Worm (Caenorhabditis elegans): ENCODE measurements around the gene rdl-1.

rdl-1 gene

DNA sequence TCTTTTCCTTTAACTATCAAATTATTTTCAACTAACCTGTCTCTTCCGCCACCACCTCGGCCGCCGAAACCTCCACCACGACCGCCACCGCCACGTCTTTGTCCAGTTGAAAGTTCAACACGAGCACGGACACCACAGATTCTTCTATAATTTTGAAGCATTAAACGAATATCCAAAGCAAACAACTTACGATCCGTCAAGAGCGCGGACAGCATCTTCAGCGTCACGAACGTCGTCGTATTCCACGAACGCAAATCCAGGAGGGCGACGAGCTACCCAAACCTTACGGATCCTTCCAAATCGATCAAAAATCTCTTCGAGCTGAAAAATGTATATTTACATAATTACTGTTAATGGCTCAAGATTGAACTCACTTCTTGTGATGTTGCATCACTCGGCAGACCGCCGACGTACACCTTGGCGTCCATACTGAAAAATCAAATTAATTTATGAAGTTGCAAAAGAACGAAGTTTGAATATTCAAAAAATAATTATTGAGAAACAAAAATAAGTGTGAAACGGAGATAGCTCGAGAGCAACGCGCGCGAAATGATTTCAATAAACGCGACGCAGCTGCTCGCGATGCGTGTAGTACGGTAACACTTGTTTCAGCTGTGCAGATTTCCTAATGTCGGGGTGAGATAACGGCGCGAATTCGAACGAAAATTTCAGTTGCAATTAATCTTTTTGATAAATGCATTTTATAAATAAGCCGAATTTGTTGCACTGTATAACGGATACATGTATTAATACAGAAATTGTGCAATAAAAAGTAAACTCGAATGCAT, 20.9 kb upstream of the rdl-1 start, which contains the start of gene rsp-6 (continued):
- TF ChIP-seq fos-1 (tag; optimal IDR thresholded peaks at IDR 0.05) (no peak), ZK546.5 (tag; optimal IDR thresholded peaks at IDR 0.05) (no peak), lin-15B (tag; optimal IDR thresholded peaks at IDR 0.05) (peak; percentile 97), unc-62 (GFP tag; optimal IDR thresholded peaks at IDR 0.05) (peak; percentile 28), ceh-16 (tag; optimal IDR thresholded peaks at IDR 0.05) (no peak), ztf-11 (tag; optimal IDR thresholded peaks at IDR 0.05) (no peak), daf-12 (tag; optimal IDR thresholded peaks at IDR 0.05) (no peak), tbx-2 (tag; optimal IDR thresholded peaks at IDR 0.05) (no peak)

DNA sequence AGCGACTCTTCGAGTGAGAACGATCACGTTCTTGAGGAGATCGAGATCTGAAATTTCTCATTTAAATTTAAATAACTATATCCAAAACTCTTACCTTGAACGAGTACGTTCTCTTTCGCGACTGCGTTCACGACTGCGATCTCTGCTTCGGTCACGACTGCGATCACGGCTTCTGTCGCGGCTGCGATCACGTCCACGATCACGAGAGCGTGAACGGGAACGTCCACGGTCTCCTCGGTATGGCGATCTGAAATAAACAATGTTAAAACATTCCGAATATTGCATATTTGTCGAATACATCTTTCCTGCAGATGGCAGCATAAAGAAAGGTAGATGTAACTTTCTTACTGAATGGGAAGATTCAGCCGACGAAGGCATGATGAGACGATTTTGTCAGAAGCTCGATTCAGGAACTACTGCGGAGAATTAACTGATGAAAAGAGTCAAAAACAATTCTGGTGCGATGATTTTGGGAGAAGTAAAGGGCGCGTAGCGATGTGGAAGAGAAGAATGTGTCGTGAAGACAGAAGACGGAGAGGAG, 20.2 kb upstream of the rdl-1 start:
- TF ChIP-seq egl-5 (tag; optimal IDR thresholded peaks at IDR 0.05) (no peak), ceh-82 (tag; optimal IDR thresholded peaks at IDR 0.05) (no peak)

DNA sequence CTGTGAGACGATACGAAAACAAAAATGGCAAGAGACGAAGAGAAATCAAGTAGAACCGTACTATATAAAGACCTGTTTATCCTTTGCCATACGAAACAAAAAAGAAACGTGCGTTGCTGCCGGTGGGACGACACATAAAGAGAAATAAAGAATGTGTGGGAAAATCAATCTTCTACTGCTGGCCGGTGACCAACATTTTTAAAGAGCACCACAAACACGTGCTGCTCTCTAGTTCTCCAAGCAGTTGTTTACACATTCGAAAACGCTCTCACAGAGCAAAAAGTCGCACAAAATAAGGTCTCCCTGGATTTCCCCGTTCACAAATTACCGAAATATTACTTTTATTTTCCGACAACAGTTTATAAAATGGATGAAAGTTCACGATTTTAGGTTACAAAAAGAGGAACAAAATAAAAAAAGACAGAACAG, 19.5 kb upstream of the rdl-1 start, which contains the start of gene imp-3:
imp-3 (minus strand) TSS at position 93 of the 429 bp plus-strand sequence.
- TF ChIP-seq nhr-43 (tag; optimal IDR thresholded peaks at IDR 0.05; ENCODE audit: poor library complexity, severe bottlenecking) (peak; percentile 16), aly-2 (tag; optimal IDR thresholded peaks at IDR 0.05) (no peak), fos-1 (tag; optimal IDR thresholded peaks at IDR 0.05) (no peak), pqm-1 (tag; optimal IDR thresholded peaks at IDR 0.05) (peak; percentile 17), zag-1 (tag; optimal IDR thresholded peaks at IDR 0.05) (no peak), elt-2 (tag; optimal IDR thresholded peaks at IDR 0.05) (peak; percentile 48), egl-5 (tag; optimal IDR thresholded peaks at IDR 0.05) (peak; percentile 32), fkh-10 (GFP tag; optimal IDR thresholded peaks at IDR 0.05) (no peak), ceh-82 (tag; optimal IDR thresholded peaks at IDR 0.05) (no peak), nfya-1 (tag; optimal IDR thresholded peaks at IDR 0.05; ENCODE audit: insufficient read depth) (peak; percentile 66), skn-1 (tag; optimal IDR thresholded peaks at IDR 0.05) (no peak), hmg-11 (tag; optimal IDR thresholded peaks at IDR 0.05) (peak; percentile 32), fkh-2 (tag; optimal IDR thresholded peaks at IDR 0.05) (no peak), nhr-11 (tag; optimal IDR thresholded peaks at IDR 0.05) (no peak), ama-1 (optimal IDR thresholded peaks at IDR 0.05) (peak; percentile 95), jun-1 (tag; optimal IDR thresholded peaks at IDR 0.05) (peak; percentile 8), ZK546.5 (tag; optimal IDR thresholded peaks at IDR 0.05) (no peak), lin-39 (tag; optimal IDR thresholded peaks at IDR 0.05) (peak; percentile 70), nhr-25 (tag; optimal IDR thresholded peaks at IDR 0.05) (peak; percentile 43), pha-4 (tag; optimal IDR thresholded peaks at IDR 0.05) (peak; percentile 74), ceh-16 (tag; optimal IDR thresholded peaks at IDR 0.05) (no peak), lsy-12 (tag; optimal IDR thresholded peaks at IDR 0.05) (peak; percentile 46), ztf-4 (tag; optimal IDR thresholded peaks at IDR 0.05) (peak; percentile 64), lin-15B (tag; optimal IDR thresholded peaks at IDR 0.05) (peak; percentile 41)

DNA sequence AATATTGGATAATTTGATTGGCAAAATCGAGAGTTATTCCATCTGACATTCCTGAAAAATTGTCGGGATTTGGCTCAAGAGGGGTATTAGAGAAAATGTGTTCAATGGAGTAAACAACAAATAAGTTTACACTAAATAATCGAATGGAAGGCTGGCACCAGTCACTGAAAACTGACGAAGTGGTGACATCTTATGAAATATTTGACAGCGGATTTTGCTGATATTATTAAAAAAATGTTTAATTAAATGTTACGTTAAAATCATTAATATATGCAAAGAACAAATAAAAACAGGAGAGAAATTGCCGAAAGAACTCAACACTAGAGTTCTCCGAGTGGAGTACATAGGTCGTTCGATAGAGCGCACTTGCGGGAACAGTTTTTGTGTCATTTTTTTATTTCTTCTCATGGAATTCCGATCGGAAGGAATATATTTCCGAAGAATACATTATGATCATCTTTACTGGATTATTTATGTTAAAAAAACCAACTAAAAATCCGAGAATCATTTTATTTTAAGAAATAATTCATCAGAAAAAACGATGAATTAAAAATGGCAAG, 15.5 kb upstream of the rdl-1 start, which contains the start of gene tag-322:
tag-322 (minus strand) TSS at position 51 of the 560 bp plus-strand sequence.
- TF ChIP-seq aly-2 (tag; optimal IDR thresholded peaks at IDR 0.05): no peak
- peak; percentile 84 for TF ChIP-seq lin-15B (tag; optimal IDR thresholded peaks at IDR 0.05)
- TF ChIP-seq R02D3.7 (tag; optimal IDR thresholded peaks at IDR 0.05): peak; percentile 55
- TF ChIP-seq pqm-1 (tag; optimal IDR thresholded peaks at IDR 0.05): peak; percentile 47
- TF ChIP-seq daf-12 (tag; optimal IDR thresholded peaks at IDR 0.05): no peak
- TF ChIP-seq egl-5 (tag; optimal IDR thresholded peaks at IDR 0.05): peak; percentile 22
- TF ChIP-seq hmg-11 (tag; optimal IDR thresholded peaks at IDR 0.05): peak; percentile 47
- TF ChIP-seq skn-1 (tag; optimal IDR thresholded peaks at IDR 0.05): peak; percentile 40
- no peak for TF ChIP-seq nhr-12 (tag; optimal IDR thresholded peaks at IDR 0.05)
- TF ChIP-seq nhr-43 (tag; optimal IDR thresholded peaks at IDR 0.05; ENCODE audit: poor library complexity, severe bottlenecking): peak; percentile 35
- TF ChIP-seq elt-2 (tag; optimal IDR thresholded peaks at IDR 0.05): peak; percentile 22
- peak; percentile 9 for TF ChIP-seq nhr-25 (tag; optimal IDR thresholded peaks at IDR 0.05)
- TF ChIP-seq pha-4 (tag; optimal IDR thresholded peaks at IDR 0.05): peak; percentile 80
- no peak for TF ChIP-seq nhr-28 (tag; optimal IDR thresholded peaks at IDR 0.05)
- peak; percentile 17 for TF ChIP-seq lsy-12 (tag; optimal IDR thresholded peaks at IDR 0.05)
- TF ChIP-seq eor-1 (tag; optimal IDR thresholded peaks at IDR 0.05): no peak
- peak; percentile 3 for TF ChIP-seq ceh-28 (tag; optimal IDR thresholded peaks at IDR 0.05)
- peak; percentile 38 for TF ChIP-seq snpc-4 (tag; optimal IDR thresholded peaks at IDR 0.05)
- TF ChIP-seq fos-1 (tag; optimal IDR thresholded peaks at IDR 0.05): no peak
- TF ChIP-seq jun-1 (tag; optimal IDR thresholded peaks at IDR 0.05): peak; percentile 1
- peak; percentile 75 for TF ChIP-seq nhr-23 (tag; optimal IDR thresholded peaks at IDR 0.05)
- TF ChIP-seq nfya-1 (tag; optimal IDR thresholded peaks at IDR 0.05; ENCODE audit: insufficient read depth): peak; percentile 67
- no peak for TF ChIP-seq egl-27 (tag; optimal IDR thresholded peaks at IDR 0.05)
